Fruit fly (Drosophila melanogaster): ENCODE measurements around the gene Mer.

Mer gene

dm6 chrX:19694792-19695558, 1.7 kb upstream of the Mer start, which contains the start of gene CG14229:
TSS of gene CG14229 (minus strand) at chrX:19695250.
- TF ChIP-seq CG8478 (optimal IDR thresholded peaks at IDR 0.05) (no peak), CTCF (optimal IDR thresholded peaks at IDR 0.05) (no peak)

- TF ChIP-seq CG8478 (optimal IDR thresholded peaks at IDR 0.05): no peak
Observed at dm6 chrX:19690050-19690449, 3.2 kb downstream of the Mer start.

- TF ChIP-seq CG8478 (optimal IDR thresholded peaks at IDR 0.05): no peak
- TF ChIP-seq CTCF (optimal IDR thresholded peaks at IDR 0.05): no peak
Observed at dm6 chrX:19688848-19689247, 4.5 kb downstream of the Mer start, which contains the start of gene CG14227. TSS of gene CG14227 (minus strand) at chrX:19688948.

- TF ChIP-seq CTCF (optimal IDR thresholded peaks at IDR 0.05): no peak
- TF ChIP-seq CG8478 (optimal IDR thresholded peaks at IDR 0.05): no peak
Observed at dm6 chrX:19684048-19684447, 9.3 kb downstream of the Mer start.

- peak; percentile 64 to 83 for TF ChIP-seq CTCF (optimal IDR thresholded peaks at IDR 0.05)
- TF ChIP-seq CG8478 (optimal IDR thresholded peaks at IDR 0.05): no peak
Observed at dm6 chrX:19683040-19683875, 10.0 kb downstream of the Mer start, which contains the start of the genes dome and Ubqn. TSS of gene dome (minus strand) at chrX:19683518. TSS of gene Ubqn (plus strand) at chrX:19683808.

- TF ChIP-seq CG8478 (optimal IDR thresholded peaks at IDR 0.05) (no peak), CTCF (optimal IDR thresholded peaks at IDR 0.05) (peak; percentile 48 to 65)
Observed at dm6 chrX:19679207-19679606, 14.1 kb downstream of the Mer start.

- TF ChIP-seq CTCF (optimal IDR thresholded peaks at IDR 0.05): no peak
- no peak for TF ChIP-seq CG8478 (optimal IDR thresholded peaks at IDR 0.05)
Observed at dm6 chrX:19675662-19676061, 17.6 kb downstream of the Mer start, which contains the start of gene et. TSS of gene et (minus strand) at chrX:19675891.

dm6 chrX:19668405-19668804, 24.9 kb downstream of the Mer start:
- TF ChIP-seq CG8478 (optimal IDR thresholded peaks at IDR 0.05) (no peak), CTCF (optimal IDR thresholded peaks at IDR 0.05) (peak in 1 of 2 experiments; percentile 29)

- TF ChIP-seq CTCF (optimal IDR thresholded peaks at IDR 0.05): no peak
- TF ChIP-seq CG8478 (optimal IDR thresholded peaks at IDR 0.05): no peak
Observed at dm6 chrX:19667444-19668104, 25.7 kb downstream of the Mer start.

dm6 chrX:19666991-19667409, 26.3 kb downstream of the Mer start, which contains the start of gene Zw:
TSS of gene Zw (plus strand) at chrX:19667252.
- no peak for TF ChIP-seq CTCF (optimal IDR thresholded peaks at IDR 0.05)
- TF ChIP-seq CG8478 (optimal IDR thresholded peaks at IDR 0.05): no peak

- TF ChIP-seq CTCF (optimal IDR thresholded peaks at IDR 0.05) (no peak), CG8478 (optimal IDR thresholded peaks at IDR 0.05) (no peak)
Observed at dm6 chrX:19665684-19666141, 27.6 kb downstream of the Mer start.

- TF ChIP-seq CG8478 (optimal IDR thresholded peaks at IDR 0.05): no peak
- no peak for TF ChIP-seq CTCF (optimal IDR thresholded peaks at IDR 0.05)
Observed at dm6 chrX:19663859-19664728, 29.2 kb downstream of the Mer start, which contains the start of the genes CG14223 and Ssu72. TSS of gene CG14223 (minus strand) at chrX:19663971. TSS of gene Ssu72 (plus strand) at chrX:19664561.

dm6 chrX:19663196-19663858, 30.0 kb downstream of the Mer start:
- no peak for TF ChIP-seq CTCF (optimal IDR thresholded peaks at IDR 0.05)
- no peak for TF ChIP-seq CG8478 (optimal IDR thresholded peaks at IDR 0.05)

Data from S2 (cell line).